Fruit fly (Drosophila melanogaster) whole organism, embryonic: ENCODE measurements around the gene CG43090.
A peak's percentile ranks its signal among the peaks of the same experiment; 100 is the strongest.

Experiments used
- Abd-B ChIP-seq: fragments of 200-800 bp; sonication (Bioruptor generic); optimal IDR thresholded peaks from 2 replicates; lab custom pipeline; 2018; ENCODE audit warnings: missing biosample characterization, mild to moderate bottlenecking, missing genetic modification characterization, moderate library complexity
- Blimp-1 ChIP-seq: fragments of 200-800 bp; sonication (Bioruptor generic); optimal IDR thresholded peaks from 3 replicates; lab custom pipeline; 2018; ENCODE audit warnings: missing biosample characterization, missing genetic modification characterization, mild to moderate bottlenecking, moderate library complexity, missing genetic modification reagents
- CG10979 ChIP-seq: fragments of 200-800 bp; sonication (Bioruptor generic); optimal IDR thresholded peaks from 2 replicates; lab custom pipeline; 2018; ENCODE audit warnings: missing biosample characterization, mild to moderate bottlenecking, missing genetic modification characterization, moderate library complexity
- CG11085 ChIP-seq: fragments of 200-800 bp; sonication (Bioruptor generic); IDR thresholded peaks from 2 replicates; pipeline ENCODE4 v1.3.6; 2022; ENCODE audit warnings: missing biosample characterization, missing genetic modification characterization
- CG11696 ChIP-seq: fragments of 200-800 bp; sonication (Bioruptor generic); IDR thresholded peaks from 2 replicates; pipeline ENCODE4 v1.3.6; 2022; ENCODE audit warnings: missing biosample characterization, missing genetic modification characterization
- CG12391 ChIP-seq: fragments of 200-800 bp; sonication (Bioruptor generic); optimal IDR thresholded peaks from 3 replicates; lab custom pipeline; 2018; ENCODE audit warnings: missing biosample characterization, mild to moderate bottlenecking, missing genetic modification characterization, moderate library complexity
- CG12659 ChIP-seq: fragments of 200-800 bp; sonication (Bioruptor generic); optimal IDR thresholded peaks from 3 replicates; lab custom pipeline; 2017; ENCODE audit warnings: mild to moderate bottlenecking, missing biosample characterization, missing genetic modification reagents, missing genetic modification characterization
- CG1603 ChIP-seq: fragments of 200-800 bp; sonication (Bioruptor generic); optimal IDR thresholded peaks from 2 replicates; lab custom pipeline; 2019; ENCODE audit warnings: missing biosample characterization, mild to moderate bottlenecking, missing genetic modification characterization, moderate library complexity
- CG1647 ChIP-seq: fragments of 200-800 bp; sonication (Bioruptor generic); optimal IDR thresholded peaks from 3 replicates; lab custom pipeline; 2016; ENCODE audit warnings: missing biosample characterization, missing genetic modification characterization
- CG17612 ChIP-seq: fragments of 200-800 bp; sonication (Bioruptor generic); IDR thresholded peaks from 2 replicates; pipeline ENCODE4 v1.3.6; 2022; ENCODE audit warnings: missing biosample characterization, missing genetic modification characterization
- CG18262 ChIP-seq: fragments of 200-800 bp; optimal IDR thresholded peaks from 3 replicates; lab custom pipeline; 2019; ENCODE audit warnings: missing biosample characterization, mild to moderate bottlenecking, missing genetic modification characterization, moderate library complexity
- CG2120 ChIP-seq: fragments of 200-800 bp; sonication (Bioruptor generic); optimal IDR thresholded peaks from 3 replicates; lab custom pipeline; 2016; ENCODE audit warnings: missing biosample characterization, missing genetic modification characterization
- CG2678 ChIP-seq: fragments of 200-800 bp; sonication (Bioruptor generic); optimal IDR thresholded peaks from 3 replicates; lab custom pipeline; 2019; ENCODE audit warnings: missing biosample characterization, mild to moderate bottlenecking, missing genetic modification characterization, moderate library complexity
- CG31388 ChIP-seq: fragments of 200-800 bp; sonication (Bioruptor generic); optimal IDR thresholded peaks from 2 replicates; lab custom pipeline; 2016; ENCODE audit warnings: missing biosample characterization, missing genetic modification characterization
- CG4282 ChIP-seq: fragments of 200-800 bp; sonication (Bioruptor generic); optimal IDR thresholded peaks from 2 replicates; lab custom pipeline; 2016; ENCODE audit warnings: missing biosample characterization, missing genetic modification characterization
- CG4707 ChIP-seq: fragments of 200-800 bp; sonication (Bioruptor generic); optimal IDR thresholded peaks from 2 replicates; lab custom pipeline; 2018; ENCODE audit warnings: missing biosample characterization, mild to moderate bottlenecking, missing genetic modification characterization, moderate library complexity
- CG4820 ChIP-seq: fragments of 200-800 bp; sonication (Bioruptor generic); optimal IDR thresholded peaks from 3 replicates; lab custom pipeline; 2016; ENCODE audit warnings: missing biosample characterization, missing genetic modification characterization
- CG6854 ChIP-seq: fragments of 200-800 bp; sonication (Bioruptor generic); optimal IDR thresholded peaks from 3 replicates; lab custom pipeline; 2017; ENCODE audit warnings: missing biosample characterization, mild to moderate bottlenecking, missing genetic modification characterization
- CG7928 ChIP-seq: fragments of 200-800 bp; sonication (Bioruptor generic); optimal IDR thresholded peaks from 2 replicates; lab custom pipeline; 2017; ENCODE audit warnings: missing biosample characterization, mild to moderate bottlenecking, missing genetic modification characterization
- CG8944 ChIP-seq: fragments of 200-800 bp; sonication (Bioruptor generic); optimal IDR thresholded peaks from 3 replicates; lab custom pipeline; 2016; ENCODE audit warnings: missing biosample characterization, missing genetic modification characterization
- Dll ChIP-seq: fragments of 200-800 bp; sonication (Bioruptor generic); IDR thresholded peaks from 4 replicates; pipeline ENCODE4 v1.3.6; 2022; ENCODE audit warnings: missing biosample characterization, missing genetic modification characterization; ENCODE audit not compliant: partially characterized antibody
- E2f1 ChIP-seq: fragments of 200-800 bp; sonication (Bioruptor generic); IDR thresholded peaks from 2 replicates; pipeline ENCODE4 v1.3.6; 2022; ENCODE audit warnings: missing biosample characterization, missing genetic modification characterization
- Eip74EF ChIP-seq, 2 experiments: fragments of 200-800 bp in 1 of 2; fragments of >200 bp in 1 of 2; sonication (Bioruptor generic) in 1 of 2; optimal IDR thresholded peaks; 2 replicates each; lab custom pipeline; 2017 to 2019; ENCODE audit warnings: missing biosample characterization in 2 of 2, missing genetic modification characterization in 2 of 2, mild to moderate bottlenecking in 1 of 2, moderate library complexity in 1 of 2
- Elba2 ChIP-seq: fragments of 200-800 bp; sonication (Bioruptor generic); optimal IDR thresholded peaks from 3 replicates; lab custom pipeline; 2016; ENCODE audit warnings: missing biosample characterization, missing genetic modification characterization
- Hr78 ChIP-seq, 2 experiments: fragments of 200-800 bp in 1 of 2; fragments of >200 bp in 1 of 2; sonication (Bioruptor generic) in 1 of 2; optimal IDR thresholded peaks; 2 replicates each; lab custom pipeline; 2017 to 2019; ENCODE audit warnings: missing biosample characterization in 2 of 2, missing genetic modification characterization in 2 of 2, mild to moderate bottlenecking in 1 of 2, moderate library complexity in 1 of 2
- ab ChIP-seq: fragments of 200-800 bp; sonication (Bioruptor generic); optimal IDR thresholded peaks from 2 replicates; lab custom pipeline; 2016; ENCODE audit warnings: missing biosample characterization, missing genetic modification characterization
- amos ChIP-seq: fragments of 200-800 bp; sonication (Bioruptor generic); IDR thresholded peaks from 2 replicates; pipeline ENCODE4 v1.3.6; 2022; ENCODE audit warnings: missing biosample characterization, missing genetic modification characterization; ENCODE audit not compliant: partially characterized antibody
- bowl ChIP-seq: fragments of 200-800 bp; sonication (Bioruptor generic); IDR thresholded peaks from 2 replicates; pipeline ENCODE4 v1.3.6; 2022; ENCODE audit warnings: missing biosample characterization, missing genetic modification characterization
- cas ChIP-seq: fragments of 200-800 bp; sonication (Bioruptor generic); IDR thresholded peaks from 2 replicates; pipeline ENCODE4 v1.3.6; 2022; ENCODE audit warnings: missing biosample characterization, missing genetic modification characterization
- chif ChIP-seq, 2 experiments: fragments of 200-800 bp; sonication (Bioruptor generic); optimal IDR thresholded peaks; 3 replicates each; lab custom pipeline; 2016; ENCODE audit warnings: missing biosample characterization in 2 of 2, missing genetic modification characterization in 2 of 2
- chinmo ChIP-seq: fragments of 200-800 bp; sonication (Bioruptor generic); IDR thresholded peaks from 4 replicates; pipeline ENCODE4 v1.3.6; 2022; ENCODE audit warnings: missing biosample characterization, missing genetic modification characterization; ENCODE audit not compliant: partially characterized antibody
- cwo ChIP-seq: fragments of 200-800 bp; sonication (Bioruptor generic); optimal IDR thresholded peaks from 3 replicates; lab custom pipeline; 2017; ENCODE audit warnings: missing biosample characterization, missing genetic modification characterization, mild to moderate bottlenecking, moderate library complexity, missing genetic modification reagents
- emc ChIP-seq: fragments of 200-800 bp; sonication (Bioruptor generic); optimal IDR thresholded peaks from 2 replicates; lab custom pipeline; 2016; ENCODE audit warnings: missing biosample characterization, missing genetic modification characterization
- gce ChIP-seq: fragments of 200-800 bp; sonication (Bioruptor generic); IDR thresholded peaks from 3 replicates; pipeline ENCODE4 v1.3.6; 2022; ENCODE audit warnings: missing biosample characterization, missing genetic modification characterization
- gro ChIP-seq: fragments of 200-800 bp; sonication (Bioruptor generic); optimal IDR thresholded peaks from 2 replicates; lab custom pipeline; 2016; ENCODE audit warnings: missing biosample characterization, missing genetic modification characterization
- gt ChIP-seq: fragments of 200-800 bp; sonication (Bioruptor generic); IDR thresholded peaks from 2 replicates; pipeline ENCODE4 v1.3.6; 2022; ENCODE audit warnings: missing biosample characterization, missing genetic modification characterization
- hkb ChIP-seq, 2 experiments: fragments of 200-800 bp in 1 of 2; fragments of >200 bp in 1 of 2; sonication (Bioruptor generic) in 1 of 2; IDR thresholded peaks in 1 of 2; optimal IDR thresholded peaks in 1 of 2; 2 replicates each; pipeline versions ENCODE4 v1.3.6 to Lab custom; 2017 to 2022; ENCODE audit warnings: missing biosample characterization in 1 of 2, missing genetic modification characterization in 1 of 2
- otp ChIP-seq: fragments of 200-800 bp; sonication (Bioruptor generic); IDR thresholded peaks from 3 replicates; pipeline ENCODE4, ENCODE4 v1.3.6; 2022; ENCODE audit warnings: missing biosample characterization, missing genetic modification characterization
- pb ChIP-seq: fragments of 200-800 bp; sonication (Bioruptor generic); optimal IDR thresholded peaks from 3 replicates; lab custom pipeline; 2016; ENCODE audit warnings: missing biosample characterization, missing genetic modification characterization
- run ChIP-seq: fragments of 200-800 bp; sonication (Bioruptor generic); optimal IDR thresholded peaks from 3 replicates; lab custom pipeline; 2018; ENCODE audit warnings: missing biosample characterization, mild to moderate bottlenecking, missing genetic modification characterization
- slbo ChIP-seq: fragments of 200-800 bp; sonication (Bioruptor generic); IDR thresholded peaks from 2 replicates; pipeline ENCODE4 v1.3.6; 2022; ENCODE audit warnings: missing biosample characterization, missing genetic modification characterization
- slp2 ChIP-seq: fragments of 200-800 bp; sonication (Bioruptor generic); optimal IDR thresholded peaks from 2 replicates; lab custom pipeline; 2016; ENCODE audit warnings: missing biosample characterization, missing genetic modification characterization
- sob ChIP-seq: fragments of 200-800 bp; sonication (Bioruptor generic); IDR thresholded peaks from 2 replicates; pipeline ENCODE4 v1.3.6; 2022; ENCODE audit warnings: missing biosample characterization, missing genetic modification characterization
- ssp ChIP-seq: fragments of 200-800 bp; sonication (Bioruptor generic); IDR thresholded peaks from 2 replicates; pipeline ENCODE4 v1.3.6; 2022; ENCODE audit warnings: missing biosample characterization, missing genetic modification characterization
- sug ChIP-seq: fragments of 200-800 bp; optimal IDR thresholded peaks from 2 replicates; lab custom pipeline; 2019; ENCODE audit warnings: missing biosample characterization, mild to moderate bottlenecking, missing genetic modification characterization, moderate library complexity
- toy ChIP-seq: fragments of 200-800 bp; sonication (Bioruptor generic); IDR thresholded peaks from 2 replicates; pipeline ENCODE4 v1.3.6; 2022; ENCODE audit warnings: missing biosample characterization, missing genetic modification characterization

CG43090 gene

DNA sequence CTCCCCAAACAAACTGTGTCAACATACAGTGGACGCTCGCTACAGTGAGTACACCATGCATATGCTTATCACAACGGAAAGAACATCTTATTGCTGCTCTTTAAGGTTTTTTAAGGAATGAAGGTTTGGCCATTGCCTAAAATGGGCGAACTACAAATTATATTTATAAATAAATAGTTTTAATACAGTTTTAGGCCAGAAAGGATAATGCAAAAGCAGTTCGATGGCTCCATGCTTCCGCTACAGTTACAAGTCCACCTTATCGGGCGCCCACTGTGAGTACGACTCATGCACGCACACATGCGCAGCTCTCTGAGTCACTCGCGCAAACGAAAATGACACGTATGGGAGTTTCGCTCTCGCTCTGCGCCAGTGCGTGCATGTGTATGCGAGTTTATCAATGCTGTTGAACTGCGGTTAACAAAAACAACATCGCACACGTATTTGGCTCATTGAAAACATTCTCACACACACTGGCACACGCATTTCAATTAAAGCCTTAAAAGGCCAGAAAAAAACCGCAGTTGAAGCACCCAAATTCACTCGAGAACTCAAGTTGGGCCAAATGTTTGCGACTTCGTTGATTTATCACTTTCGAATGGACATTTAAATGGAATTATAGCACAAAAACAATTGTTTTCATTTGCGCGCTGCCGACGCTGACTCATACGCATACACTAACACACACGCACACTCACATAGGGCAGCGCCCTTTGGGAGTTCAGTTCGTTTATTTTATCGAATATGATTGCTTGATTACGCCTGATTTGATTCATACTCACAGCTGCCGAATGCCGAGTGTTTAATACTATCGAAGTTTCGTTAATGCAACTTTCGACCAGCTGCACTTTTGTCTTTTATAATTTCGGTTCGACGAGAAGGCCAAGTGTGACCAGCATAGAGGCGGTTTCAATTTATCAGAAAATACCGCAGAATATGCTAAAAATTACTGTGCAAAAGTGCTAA, 24.8 kb upstream of the CG43090 start, which contains the start of gene sqh (continued):
- TF ChIP-seq CG8944 (GFP tag; lab: Kevin White, UChicago) (peak; percentile 37), cas (GFP tag; lab: Robert Waterston, UW) (peak; percentile 55; the same call in 1 of the 2 replicates), E2f1 (GFP tag; lab: Robert Waterston, UW) (peak; percentile 89), chif (GFP tag; optimal IDR thresholded peaks at IDR 0.05; lab: Kevin White, UChicago) (peak; percentile 30 to 61), CG7928 (GFP tag; lab: Kevin White, UChicago) (peak; percentile 44), gce (GFP tag; lab: Robert Waterston, UW) (peak; percentile 57; the same call in 2 of the 3 replicates), CG4820 (GFP tag; lab: Kevin White, UChicago) (peak; percentile 67), CG18262 (tag; lab: Kevin White, UChicago) (peak; percentile 86), CG2678 (tag; lab: Kevin White, UChicago) (peak; percentile 92), CG12391 (peak; percentile 90), otp (GFP tag; lab: Robert Waterston, UW) (peak; percentile 69; the same call in 2 of the 3 replicates), CG31388 (GFP tag; lab: Kevin White, UChicago) (peak; percentile 72), Eip74EF (GFP tag; optimal IDR thresholded peaks at IDR 0.05; lab: Kevin White, UChicago) (peak in 1 of 2 experiments; percentile 88), CG4707 (peak; percentile 78), Dll (GFP tag; lab: Robert Waterston, UW) (no peak), slp2 (GFP tag; lab: Kevin White, UChicago) (no peak), CG12659 (peak; percentile 93), gro (GFP tag; lab: Kevin White, UChicago) (no peak), CG6854 (GFP tag; lab: Kevin White, UChicago) (peak; percentile 76), gt (GFP tag; lab: Robert Waterston, UW) (peak; percentile 66; the same call in 1 of the 2 replicates), sob (GFP tag; lab: Robert Waterston, UW) (peak; percentile 91), CG1647 (peak; percentile 58), CG10979 (tag; lab: Kevin White, UChicago) (peak; percentile 78), Elba2 (GFP tag; lab: Kevin White, UChicago) (no peak), pb (no peak), CG2120 (GFP tag; lab: Kevin White, UChicago) (peak; percentile 83), run (tag; lab: Kevin White, UChicago) (peak; percentile 47), CG11696 (GFP tag; lab: Robert Waterston, UW) (peak; percentile 51; the same call in 1 of the 2 replicates), emc (GFP tag; lab: Kevin White, UChicago) (no peak), chinmo (GFP tag; lab: Robert Waterston, UW) (peak; percentile 77; the same call in 1 of the 4 replicates), Blimp-1 (GFP tag; lab: Kevin White, UChicago) (peak; percentile 78), CG4282 (no peak), cwo (peak; percentile 83), amos (GFP tag; lab: Robert Waterston, UW) (peak; percentile 8; the same call in 1 of the 2 replicates), CG11085 (GFP tag; lab: Robert Waterston, UW) (peak; percentile 79), toy (GFP tag; lab: Robert Waterston, UW) (peak; percentile 73; the same call in 1 of the 2 replicates), CG17612 (GFP tag; lab: Robert Waterston, UW) (peak; percentile 61), slbo (peak; percentile 90), bowl (GFP tag; lab: Robert Waterston, UW) (peak; percentile 69; the same call in 1 of the 2 replicates), hkb (optimal IDR thresholded peaks at IDR 0.05; lab: Kevin White, UChicago) (no peak), hkb (GFP tag; IDR thresholded peaks at IDR 0.05; lab: Robert Waterston, UW) (peak; percentile 92; the same call in 1 of the 2 replicates), Abd-B (peak; percentile 85), CG1603 (peak; percentile 66), ssp (peak; percentile 77), sug (tag; lab: Kevin White, UChicago) (peak; percentile 86), ab (GFP tag; lab: Kevin White, UChicago) (no peak), Hr78 (GFP tag; optimal IDR thresholded peaks at IDR 0.05; lab: Kevin White, UChicago) (peak in 1 of 2 experiments; percentile 72)
